Worm (Caenorhabditis elegans) whole organism, late embryonic: Measurements from ENCODE around the gene cyn-10.

Experiments used
- F13H6.1 ChIP-seq: sonication (generic microtip); optimal IDR thresholded peaks from 2 replicates; lab custom pipeline; 2016; ENCODE audit warnings: missing genetic modification characterization, missing compliant biosample characterization
- ceh-22 ChIP-seq: sonication (generic microtip); optimal IDR thresholded peaks from 2 replicates; lab custom pipeline; 2017; ENCODE audit warnings: missing biosample characterization, missing genetic modification characterization
- ceh-6 ChIP-seq: fragments of 200-800 bp; sonication (Bioruptor generic); optimal IDR thresholded peaks from 2 replicates; lab custom pipeline; 2018; ENCODE audit warnings: mild to moderate bottlenecking, missing genetic modification characterization, missing compliant biosample characterization
- che-1 ChIP-seq: sonication (generic microtip); optimal IDR thresholded peaks from 2 replicates; lab custom pipeline; 2016; ENCODE audit warnings: mild to moderate bottlenecking, missing genetic modification characterization, missing compliant biosample characterization
- dve-1 ChIP-seq: sonication (generic microtip); optimal IDR thresholded peaks from 2 replicates; lab custom pipeline; 2017; ENCODE audit warnings: antibody characterized with exemption, mild to moderate bottlenecking, missing genetic modification characterization, missing compliant biosample characterization
- elt-2 ChIP-seq: sonication (generic microtip); optimal IDR thresholded peaks from 2 replicates; lab custom pipeline; 2016; ENCODE audit warnings: missing genetic modification reagents, missing genetic modification characterization, missing compliant biosample characterization
- nhr-232 ChIP-seq: sonication (generic microtip); optimal IDR thresholded peaks from 2 replicates; lab custom pipeline; 2016; ENCODE audit warnings: missing genetic modification characterization, missing compliant biosample characterization
- pax-1 ChIP-seq: fragments of 150-350 bp; optimal IDR thresholded peaks from 2 replicates; lab custom pipeline; 2014; ENCODE audit warnings: missing biosample characterization, missing genetic modification characterization
- pha-4 ChIP-seq: fragments of 150-350 bp; optimal IDR thresholded peaks from 2 replicates; lab custom pipeline; 2018; ENCODE audit warnings: missing biosample characterization, missing genetic modification reagents, missing genetic modification characterization
- pqm-1 ChIP-seq: sonication (generic microtip); optimal IDR thresholded peaks from 2 replicates; lab custom pipeline; 2016; ENCODE audit warnings: missing genetic modification characterization, missing compliant biosample characterization
- sdc-2 ChIP-seq: sonication (generic microtip); optimal IDR thresholded peaks from 2 replicates; lab custom pipeline; 2016; ENCODE audit warnings: missing genotype, missing genetic modification characterization, missing compliant biosample characterization
- unc-55 ChIP-seq: sonication (generic microtip); optimal IDR thresholded peaks from 2 replicates; lab custom pipeline; 2017; ENCODE audit warnings: missing biosample characterization, missing genetic modification reagents, missing genetic modification characterization

ce11 chrII:6939873-6940272 is 26.7 kb upstream of the cyn-10 start:
- TF ChIP-seq pqm-1 (tag; lab: Kevin White, UChicago) (no peak), unc-55 (GFP tag; lab: Kevin White, UChicago) (no peak), F13H6.1 (no peak), che-1 (tag; lab: Kevin White, UChicago) (no peak), ceh-6 (GFP tag; lab: Kevin White, UChicago) (no peak), pax-1 (no peak), nhr-232 (tag; lab: Kevin White, UChicago) (no peak), sdc-2 (tag; lab: Kevin White, UChicago) (no peak), elt-2 (tag; lab: Kevin White, UChicago) (no peak), pha-4 (tag; lab: Kevin White, UChicago) (no peak), ceh-22 (tag; lab: Kevin White, UChicago) (no peak), dve-1 (tag; lab: Kevin White, UChicago) (no peak)
